Worm (Caenorhabditis elegans) whole organism, mixed stage, embryonic: Measurements from ENCODE around the gene nhr-196.
"Not testable (repeated sequence)": the region's sequence is repeated elsewhere in the genome, so short reads cannot be mapped to it uniquely, and the experiment has no call there.

ENCODE experiments used
- M03D4.4 ChIP-seq: sonication (generic microtip); optimal IDR thresholded peaks from 2 replicates; lab custom pipeline; 2017; ENCODE audit warnings: mild to moderate bottlenecking, missing genetic modification characterization, missing compliant biosample characterization
- bed-3 ChIP-seq: fragments of 200-800 bp; sonication (Bioruptor generic); optimal IDR thresholded peaks from 3 replicates; lab custom pipeline; 2018; ENCODE audit warnings: mild to moderate bottlenecking, missing genetic modification characterization, moderate library complexity, missing compliant biosample characterization
- blmp-1 ChIP-seq: fragments of 150-350 bp; optimal IDR thresholded peaks from 2 replicates; lab custom pipeline; 2014; ENCODE audit warnings: missing biosample characterization, missing genetic modification characterization
- ceh-39 ChIP-seq: fragments of 150-350 bp; optimal IDR thresholded peaks from 2 replicates; lab custom pipeline; 2014; ENCODE audit warnings: missing biosample characterization, missing genetic modification characterization
- ceh-43 ChIP-seq: fragments of 200-800 bp; sonication (Bioruptor generic); optimal IDR thresholded peaks from 2 replicates; lab custom pipeline; 2018; ENCODE audit warnings: mild to moderate bottlenecking, missing genetic modification characterization, moderate library complexity, missing compliant biosample characterization
- ceh-83 ChIP-seq: fragments of 200-800 bp; sonication (Bioruptor generic); optimal IDR thresholded peaks from 2 replicates; lab custom pipeline; 2018; ENCODE audit warnings: mild to moderate bottlenecking, missing genetic modification characterization, missing compliant biosample characterization
- ces-1 ChIP-seq: fragments of 150-350 bp; optimal IDR thresholded peaks from 2 replicates; lab custom pipeline; 2014; ENCODE audit warnings: missing biosample characterization, missing genetic modification reagents, missing genetic modification characterization
- cnd-1 ChIP-seq: fragments of 200-800 bp; sonication (Bioruptor generic); optimal IDR thresholded peaks from 2 replicates; lab custom pipeline; 2018; ENCODE audit warnings: mild to moderate bottlenecking, missing genetic modification characterization, missing compliant biosample characterization
- drap-1 ChIP-seq: fragments of 200-800 bp; sonication (Bioruptor generic); optimal IDR thresholded peaks from 3 replicates; lab custom pipeline; 2018; ENCODE audit warnings: mild to moderate bottlenecking, missing genetic modification characterization, missing compliant biosample characterization
- elt-1 ChIP-seq: sonication (generic microtip); optimal IDR thresholded peaks from 2 replicates; lab custom pipeline; 2017; ENCODE audit warnings: missing genetic modification characterization, mild to moderate bottlenecking, missing compliant biosample characterization, antibody characterized with exemption, moderate library complexity, borderline replicate concordance; ENCODE audit not compliant: insufficient read depth
- flh-1 ChIP-seq: fragments of 200-800 bp; sonication (Bioruptor generic); optimal IDR thresholded peaks from 2 replicates; lab custom pipeline; 2018; ENCODE audit warnings: mild to moderate bottlenecking, missing genetic modification characterization, moderate library complexity, missing compliant biosample characterization
- ham-2 ChIP-seq: fragments of 200-800 bp; sonication (Bioruptor generic); optimal IDR thresholded peaks from 2 replicates; lab custom pipeline; 2018; ENCODE audit warnings: mild to moderate bottlenecking, missing genetic modification characterization, missing compliant biosample characterization
- hlh-1 ChIP-seq: fragments of 150-350 bp; optimal IDR thresholded peaks from 2 replicates; lab custom pipeline; 2014; ENCODE audit warnings: missing biosample characterization, missing genetic modification reagents, missing genetic modification characterization
- lin-13 ChIP-seq: fragments of 150-350 bp; optimal IDR thresholded peaks from 2 replicates; lab custom pipeline; 2014; ENCODE audit warnings: missing biosample characterization, missing genetic modification characterization
- mab-5 ChIP-seq: fragments of 150-350 bp; optimal IDR thresholded peaks from 2 replicates; lab custom pipeline; 2014; ENCODE audit warnings: missing biosample characterization, missing genetic modification characterization
- mep-1 ChIP-seq: fragments of 150-350 bp; optimal IDR thresholded peaks from 2 replicates; lab custom pipeline; 2017; ENCODE audit warnings: missing biosample characterization, missing genetic modification reagents, missing genetic modification characterization, inconsistent platforms
- mls-2 ChIP-seq: sonication (generic microtip); optimal IDR thresholded peaks from 2 replicates; lab custom pipeline; 2016; ENCODE audit warnings: mild to moderate bottlenecking, missing genetic modification characterization, moderate library complexity, missing compliant biosample characterization
- nhr-12 ChIP-seq: fragments of 150-350 bp; optimal IDR thresholded peaks from 2 replicates; lab custom pipeline; 2014; ENCODE audit warnings: missing biosample characterization, missing genetic modification characterization
- nhr-2 ChIP-seq: fragments of 150-350 bp; optimal IDR thresholded peaks from 2 replicates; lab custom pipeline; 2014; ENCODE audit warnings: missing biosample characterization, missing genetic modification characterization
- nhr-237 ChIP-seq: fragments of 150-350 bp; optimal IDR thresholded peaks from 2 replicates; lab custom pipeline; 2014; ENCODE audit warnings: missing biosample characterization, missing genetic modification characterization
- nhr-28 ChIP-seq: fragments of 150-350 bp; optimal IDR thresholded peaks from 2 replicates; lab custom pipeline; 2014; ENCODE audit warnings: missing biosample characterization, missing genetic modification characterization
- pha-4 ChIP-seq: fragments of 150-350 bp; optimal IDR thresholded peaks from 2 replicates; lab custom pipeline; 2018; ENCODE audit warnings: missing biosample characterization, missing genetic modification reagents, missing genetic modification characterization
- sem-2 ChIP-seq: fragments of 200-800 bp; sonication (Bioruptor generic); optimal IDR thresholded peaks from 2 replicates; lab custom pipeline; 2018; ENCODE audit warnings: mild to moderate bottlenecking, missing genetic modification characterization, missing compliant biosample characterization
- snpc-4 ChIP-seq: fragments of 150-350 bp; optimal IDR thresholded peaks from 2 replicates; lab custom pipeline; 2014; ENCODE audit warnings: missing biosample characterization, missing genetic modification characterization
- unc-120 ChIP-seq: sonication (generic microtip); optimal IDR thresholded peaks from 2 replicates; lab custom pipeline; 2017; ENCODE audit warnings: missing genetic modification characterization, missing compliant biosample characterization; ENCODE audit not compliant: poor library complexity, severe bottlenecking
- unc-39 ChIP-seq: fragments of 150-350 bp; optimal IDR thresholded peaks from 2 replicates; lab custom pipeline; 2014; ENCODE audit warnings: missing biosample characterization, missing genetic modification characterization
- unc-62 ChIP-seq: fragments of 150-350 bp; optimal IDR thresholded peaks from 2 replicates; lab custom pipeline; 2014; ENCODE audit warnings: missing biosample characterization, missing genetic modification reagents, missing genetic modification characterization
- zip-8 ChIP-seq: fragments of 150-350 bp; optimal IDR thresholded peaks from 2 replicates; lab custom pipeline; 2014; ENCODE audit warnings: missing biosample characterization, missing genetic modification characterization
- ztf-11 ChIP-seq: fragments of 150-350 bp; optimal IDR thresholded peaks from 2 replicates; lab custom pipeline; 2014; ENCODE audit warnings: missing biosample characterization, missing genetic modification characterization

Gene nhr-196

ce11 chrV:15670139-15670538 is 15.4 kb upstream of the nhr-196 start, which contains the start of gene K06B4.15:
TSS of gene K06B4.15 (plus strand) at chrV:15670439.
- TF ChIP-seq lin-13; flh-1 (GFP tag; lab: Kevin White, UChicago); zip-8 (tag; lab: Kevin White, UChicago): not testable (repeated sequence)

DNA sequence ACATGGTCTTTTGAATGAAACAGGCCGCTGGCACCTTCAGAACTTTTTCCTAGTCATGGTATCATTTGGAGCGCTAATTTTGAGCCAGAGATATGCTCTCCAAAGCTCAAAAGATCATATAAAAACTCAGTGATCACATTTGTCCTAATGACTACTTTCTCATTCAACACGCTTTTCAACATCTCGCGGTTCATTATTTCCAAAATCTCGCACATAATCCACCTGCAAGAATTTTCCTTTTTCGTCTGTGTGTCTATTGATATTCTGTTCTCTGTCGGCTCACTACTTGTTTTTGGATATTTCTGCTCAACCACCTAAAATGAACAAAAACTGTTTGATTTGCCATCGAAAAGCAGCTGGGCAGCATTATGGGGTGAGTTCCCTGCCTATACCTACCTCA is 11.8 kb upstream of the nhr-196 start, which contains the start of gene nhr-51:
Gene nhr-51 (plus strand): TSS at position 301 of the 400 bp plus-strand sequence.
- TF ChIP-seq ztf-11 (tag; lab: Kevin White, UChicago): no peak
- TF ChIP-seq ceh-39 (tag; lab: Kevin White, UChicago): no peak
- no peak for TF ChIP-seq unc-120 (tag; lab: Kevin White, UChicago)
- no peak for TF ChIP-seq nhr-237
- TF ChIP-seq unc-62 (GFP tag; lab: Kevin White, UChicago): no peak
- TF ChIP-seq nhr-12 (tag; lab: Kevin White, UChicago): no peak
- no peak for TF ChIP-seq ceh-43 (GFP tag; lab: Kevin White, UChicago)
- no peak for TF ChIP-seq zip-8 (tag; lab: Kevin White, UChicago)
- no peak for TF ChIP-seq ceh-83 (GFP tag; lab: Kevin White, UChicago)
- TF ChIP-seq bed-3 (GFP tag; lab: Kevin White, UChicago): no peak
- TF ChIP-seq hlh-1 (tag; lab: Kevin White, UChicago): no peak
- TF ChIP-seq ces-1: no peak
- TF ChIP-seq lin-13: no peak
- TF ChIP-seq nhr-28 (tag; lab: Kevin White, UChicago): no peak
- TF ChIP-seq pha-4 (tag; lab: Kevin White, UChicago): no peak
- no peak for TF ChIP-seq blmp-1 (tag; lab: Kevin White, UChicago)
- no peak for TF ChIP-seq sem-2 (GFP tag; lab: Kevin White, UChicago)
- TF ChIP-seq mab-5: no peak

DNA sequence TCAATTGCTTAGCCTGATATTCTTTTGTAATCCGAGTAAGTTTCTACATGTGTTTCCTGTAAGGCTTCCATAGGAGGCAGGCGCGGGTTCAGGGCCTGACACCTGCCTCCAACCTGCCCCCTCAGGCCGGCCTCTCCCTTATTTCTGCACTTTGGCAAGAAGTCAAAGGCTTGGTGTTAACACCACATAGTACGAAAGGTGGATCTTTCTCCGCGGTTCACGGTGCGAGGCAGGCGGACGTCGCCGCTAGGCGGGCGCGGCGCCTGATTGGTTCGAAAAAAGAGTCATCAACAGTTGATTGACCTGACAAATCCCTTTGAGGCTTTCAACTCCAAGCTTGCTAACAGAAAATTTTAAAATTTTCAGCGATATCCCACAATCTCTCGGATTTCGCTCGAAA is 10.6 kb upstream of the nhr-196 start:
- TF ChIP-seq ceh-43 (GFP tag; lab: Kevin White, UChicago) (no peak), flh-1 (GFP tag; lab: Kevin White, UChicago) (no peak), unc-62 (GFP tag; lab: Kevin White, UChicago) (no peak), mls-2 (tag; lab: Kevin White, UChicago) (no peak), snpc-4 (tag; lab: Kevin White, UChicago) (no peak), drap-1 (GFP tag; lab: Kevin White, UChicago) (no peak)
- TF ChIP-seq, all 35 proteins: peak for 0

DNA sequence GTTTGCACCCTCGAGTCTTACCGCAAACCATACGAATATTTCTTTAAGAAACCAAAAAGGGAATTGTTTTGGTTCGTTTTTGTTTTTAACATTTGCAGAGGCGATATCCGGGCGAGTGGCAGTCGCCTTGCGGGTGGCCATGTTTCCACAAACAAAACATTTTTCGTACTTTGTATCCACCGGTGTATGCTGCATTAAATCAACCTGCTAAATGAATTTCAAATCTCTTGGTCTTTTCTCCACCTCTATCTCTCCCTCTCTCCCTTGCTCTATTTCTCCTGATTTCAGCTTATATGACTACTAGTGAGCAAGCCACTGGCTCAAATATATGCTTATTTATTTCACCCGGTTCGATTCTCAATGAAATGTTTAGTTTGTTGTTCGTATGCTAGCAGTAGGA is 8.3 kb upstream of the nhr-196 start, which contains the start of gene nhr-52:
Gene nhr-52 (plus strand): TSS at position 301 of the 400 bp plus-strand sequence.
- TF ChIP-seq nhr-28 (tag; lab: Kevin White, UChicago): no peak
- TF ChIP-seq lin-13: no peak
- TF ChIP-seq sem-2 (GFP tag; lab: Kevin White, UChicago): no peak
- TF ChIP-seq ztf-11 (tag; lab: Kevin White, UChicago): no peak
- no peak for TF ChIP-seq mab-5
- no peak for TF ChIP-seq unc-39 (tag; lab: Kevin White, UChicago)
- no peak for TF ChIP-seq zip-8 (tag; lab: Kevin White, UChicago)
- no peak for TF ChIP-seq ces-1
- no peak for TF ChIP-seq drap-1 (GFP tag; lab: Kevin White, UChicago)
- TF ChIP-seq ham-2 (GFP tag; lab: Kevin White, UChicago): no peak

DNA sequence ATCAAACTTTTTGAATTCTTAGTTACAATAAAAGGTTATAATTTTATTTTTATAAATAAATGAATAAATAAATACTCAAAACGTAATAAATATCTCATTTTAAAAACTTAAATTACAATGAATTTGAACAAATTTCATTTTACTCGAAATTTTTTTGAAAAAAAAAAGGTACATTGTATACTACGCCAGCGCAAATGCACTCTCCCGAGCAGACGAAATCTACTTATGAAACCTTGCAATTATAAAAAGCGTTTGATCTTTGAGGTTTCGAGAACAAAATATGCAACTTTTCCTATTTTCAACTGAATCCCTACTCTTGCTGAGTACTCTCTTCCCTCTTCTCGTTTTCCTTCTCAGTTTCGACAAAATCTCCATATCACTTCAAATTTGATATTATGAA is 2.1 kb downstream of the nhr-196 start, which contains the start of gene nhr-197:
Gene nhr-197 (plus strand): TSS at position 301 of the 400 bp plus-strand sequence.
- TF ChIP-seq elt-1 (tag; lab: Kevin White, UChicago) (no peak), drap-1 (GFP tag; lab: Kevin White, UChicago) (no peak), unc-120 (tag; lab: Kevin White, UChicago) (no peak), ceh-43 (GFP tag; lab: Kevin White, UChicago) (no peak), nhr-2 (tag; lab: Kevin White, UChicago) (no peak), ces-1 (no peak), mls-2 (tag; lab: Kevin White, UChicago) (no peak), blmp-1 (tag; lab: Kevin White, UChicago) (no peak), cnd-1 (tag; lab: Kevin White, UChicago) (no peak)

DNA sequence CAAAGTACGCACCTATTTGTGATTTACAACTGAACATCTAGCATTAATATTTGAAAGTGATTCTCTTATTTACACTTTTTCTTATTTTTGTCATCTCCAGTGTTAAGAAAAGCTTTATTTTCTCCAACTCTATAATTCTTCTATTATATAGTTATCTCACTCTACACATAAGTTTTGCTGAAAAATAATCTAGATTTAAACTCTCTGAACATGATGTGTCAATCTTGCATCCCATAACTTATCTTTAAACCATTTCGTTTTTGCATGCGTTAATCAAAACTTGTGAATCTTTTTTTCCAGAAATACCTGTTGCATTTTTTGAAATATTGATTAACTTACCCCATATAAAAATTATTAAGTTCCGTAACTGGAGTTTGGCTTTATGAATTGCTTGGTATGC is 4.4 kb downstream of the nhr-196 start, which contains the start of gene nhr-268:
Gene nhr-268 (plus strand): TSS at position 301 of the 400 bp plus-strand sequence.
- no peak for TF ChIP-seq unc-120 (tag; lab: Kevin White, UChicago)
- no peak for TF ChIP-seq ztf-11 (tag; lab: Kevin White, UChicago)
- TF ChIP-seq hlh-1 (tag; lab: Kevin White, UChicago): no peak
- no peak for TF ChIP-seq unc-39 (tag; lab: Kevin White, UChicago)
- no peak for TF ChIP-seq M03D4.4 (tag; lab: Kevin White, UChicago)
- no peak for TF ChIP-seq mep-1 (tag; lab: Kevin White, UChicago)
